Fruit fly (Drosophila melanogaster): ENCODE results near the gene GCS1.
A peak's percentile ranks its signal among the peaks of the same experiment; 100 is the strongest.

Gene GCS1

DNA sequence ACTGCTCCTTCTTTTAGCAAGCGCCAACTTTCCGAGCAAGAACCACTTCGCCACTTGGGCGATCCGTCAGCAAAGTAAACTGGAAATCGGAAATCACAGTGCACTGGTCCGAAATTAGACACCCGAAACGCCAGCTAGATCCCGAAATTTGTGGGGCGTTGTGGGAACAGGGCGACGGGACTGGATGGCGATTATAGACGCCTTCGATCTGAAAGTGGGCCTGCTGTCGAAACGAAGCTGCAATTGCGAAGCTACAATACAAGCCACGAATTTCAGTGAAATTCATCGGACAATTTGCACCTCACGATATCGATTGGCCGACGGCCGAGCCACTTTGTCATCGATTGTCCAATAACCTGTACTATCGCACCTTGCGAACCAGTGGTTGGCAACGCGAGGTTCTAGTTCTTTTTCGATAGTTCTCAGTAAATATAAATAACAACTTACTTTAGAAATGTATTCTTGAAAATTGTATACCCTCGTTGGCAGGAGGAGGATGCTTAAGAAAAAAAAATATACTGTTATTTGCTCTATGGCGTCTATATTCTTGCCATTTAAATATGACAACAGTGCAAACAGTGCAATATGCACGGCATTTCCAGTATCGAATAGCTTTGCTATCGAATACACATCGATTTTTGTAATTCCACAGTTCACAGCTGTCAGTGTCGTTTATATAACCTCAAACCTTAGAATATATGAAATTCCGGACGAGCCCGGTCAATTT, 20.1 kb upstream of the GCS1 start, which contains the start of the genes hop and Tim8 (continued):
- TF ChIP-seq CG18764 (GFP tag; optimal IDR thresholded peaks at IDR 0.05) (no peak), sqz (GFP tag; optimal IDR thresholded peaks at IDR 0.05) (no peak), CG9215 (GFP tag; IDR thresholded peaks at IDR 0.05) (no peak), CG7745 (tag; optimal IDR thresholded peaks at IDR 0.05) (no peak), CG6791 (GFP tag; IDR thresholded peaks at IDR 0.05; ENCODE audit: partially characterized antibody) (peak; percentile 86), Fer2 (tag; optimal IDR thresholded peaks at IDR 0.05) (no peak), CG11560 (tag; IDR thresholded peaks at IDR 0.05) (peak; percentile 98), CG18011 (GFP tag; optimal IDR thresholded peaks at IDR 0.05) (no peak), E2f2 (GFP tag; IDR thresholded peaks at IDR 0.05) (peak; percentile 52), Doc3 (GFP tag; IDR thresholded peaks at IDR 0.05; ENCODE audit: partially characterized antibody) (peak; percentile 66; the same call in 2 of the 3 replicates), pho (GFP tag; optimal IDR thresholded peaks at IDR 0.05) (peak; percentile 2), mld (GFP tag; IDR thresholded peaks at IDR 0.05; ENCODE audit: partially characterized antibody) (peak; percentile 85), row (GFP tag; IDR thresholded peaks at IDR 0.05) (peak; percentile 53), slp2 (GFP tag; optimal IDR thresholded peaks at IDR 0.05) (no peak), CG6765 (GFP tag; optimal IDR thresholded peaks at IDR 0.05) (no peak), CG17829 (tag; optimal IDR thresholded peaks at IDR 0.05) (no peak), Pdp1 (GFP tag; optimal IDR thresholded peaks at IDR 0.05) (peak in 1 of 2 experiments; percentile 92), Mrtf (GFP tag; IDR thresholded peaks at IDR 0.05) (no peak), CG15514 (GFP tag; optimal IDR thresholded peaks at IDR 0.05) (peak; percentile 99), Dref (GFP tag; IDR thresholded peaks at IDR 0.05) (peak; percentile 94), gcm2 (GFP tag; optimal IDR thresholded peaks at IDR 0.05) (no peak), HLH4C (GFP tag; IDR thresholded peaks at IDR 0.05; ENCODE audit: partially characterized antibody) (peak; percentile 97), pita (GFP tag; optimal IDR thresholded peaks at IDR 0.05) (no peak), CG14014 (GFP tag; IDR thresholded peaks at IDR 0.05) (no peak), CG18619 (GFP tag; optimal IDR thresholded peaks at IDR 0.05) (no peak), bab2 (GFP tag; optimal IDR thresholded peaks at IDR 0.05) (no peak), Dp (GFP tag; optimal IDR thresholded peaks at IDR 0.05) (peak; percentile 44), CG17186 (GFP tag; optimal IDR thresholded peaks at IDR 0.05) (peak; percentile 50), ato (GFP tag; IDR thresholded peaks at IDR 0.05; ENCODE audit: partially characterized antibody) (peak; percentile 96), Optix (GFP tag; IDR thresholded peaks at IDR 0.05) (no peak), caup (GFP tag; optimal IDR thresholded peaks at IDR 0.05; ENCODE audit: severe bottlenecking) (no peak), chinmo (GFP tag; IDR thresholded peaks at IDR 0.05; ENCODE audit: partially characterized antibody) (peak; percentile 95), knrl (GFP tag; IDR thresholded peaks at IDR 0.05; ENCODE audit: partially characterized antibody) (peak; percentile 91), CG8478 (optimal IDR thresholded peaks at IDR 0.05) (no peak), Sry-δ (GFP tag; optimal IDR thresholded peaks at IDR 0.05) (peak; percentile 77), gce (GFP tag; IDR thresholded peaks at IDR 0.05) (no peak), stwl (tag; optimal IDR thresholded peaks at IDR 0.05) (peak; percentile 51), fd64A (GFP tag; optimal IDR thresholded peaks at IDR 0.05) (no peak), zfh1 (GFP tag; IDR thresholded peaks at IDR 0.05) (no peak), MBD-R2 (GFP tag; IDR thresholded peaks at IDR 0.05) (peak; percentile 24; the same call in 1 of the 2 replicates), CG9797 (GFP tag; optimal IDR thresholded peaks at IDR 0.05) (peak; percentile 32), sima (GFP tag; optimal IDR thresholded peaks at IDR 0.05) (no peak), CG18476 (GFP tag; optimal IDR thresholded peaks at IDR 0.05) (no peak), amos (GFP tag; IDR thresholded peaks at IDR 0.05; ENCODE audit: partially characterized antibody) (peak; percentile 89), da (GFP tag; optimal IDR thresholded peaks at IDR 0.05) (no peak), CG14710 (tag; optimal IDR thresholded peaks at IDR 0.05) (peak; percentile 63), sr (GFP tag; IDR thresholded peaks at IDR 0.05) (no peak), TFAM (GFP tag; optimal IDR thresholded peaks at IDR 0.05) (no peak), danr (GFP tag; IDR thresholded peaks at IDR 0.05) (no peak)
